Worm (Caenorhabditis elegans) whole organism, L4/young adult: Measurements from ENCODE around the gene W05H9.4.

Experiments used
- W03F9.2 ChIP-seq: fragments of 150-350 bp; optimal IDR thresholded peaks from 2 replicates; lab custom pipeline; 2014; ENCODE audit warnings: missing biosample characterization, missing genetic modification characterization
- him-1 ChIP-seq: sonication (generic microtip); optimal IDR thresholded peaks from 2 replicates; lab custom pipeline; 2016; ENCODE audit warnings: missing genotype, missing genetic modification reagents, missing genetic modification characterization, missing compliant biosample characterization

DNA sequence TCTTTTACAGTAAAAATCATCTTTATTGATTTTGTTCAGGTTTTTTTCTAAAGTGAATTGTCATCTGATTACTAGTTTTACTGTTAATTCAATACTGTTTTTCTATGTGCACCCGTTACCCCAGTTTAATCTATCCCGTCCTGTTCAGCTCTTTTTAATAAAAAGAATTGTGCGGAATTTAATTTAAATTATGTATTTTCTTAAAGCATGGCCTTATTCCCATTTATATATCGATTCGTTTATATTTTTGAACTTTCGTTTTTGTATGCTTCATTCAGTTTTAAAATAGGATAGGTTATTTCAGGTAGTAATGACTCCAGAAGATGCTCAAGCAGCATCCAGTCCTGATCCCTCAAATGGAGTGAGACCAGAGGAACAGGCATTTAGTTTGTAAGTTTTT, 3.3 kb downstream of the W05H9.4 start, which contains the start of gene W05H9.2:
- no peak for TF ChIP-seq W03F9.2 (tag; lab: Kevin White, UChicago)
- no peak for TF ChIP-seq him-1 (tag; lab: Kevin White, UChicago)
